Worm (Caenorhabditis elegans): Measurements from ENCODE around the gene Y42A5A.1.

The Y42A5A.1 gene

ce11 chrV:11134296-11134695 lies 46.5 kb downstream of the Y42A5A.1 start, which contains the start of gene glb-3:
Gene glb-3 (plus strand): TSS chrV:11134596.
- no peak for TF ChIP-seq lsy-27 (tag; optimal IDR thresholded peaks at IDR 0.05; ENCODE audit: borderline replicate concordance, insufficient read depth)
- no peak for TF ChIP-seq pha-4 (tag; optimal IDR thresholded peaks at IDR 0.05)
- TF ChIP-seq F22D6.2 (tag; optimal IDR thresholded peaks at IDR 0.05) = no peak
- TF ChIP-seq mxl-1 (tag; optimal IDR thresholded peaks at IDR 0.05) = no peak
- no peak for TF ChIP-seq egl-44 (GFP tag; IDR thresholded peaks at IDR 0.05)
- no peak for TF ChIP-seq egrh-3 (GFP tag; IDR thresholded peaks at IDR 0.05)
- no peak for TF ChIP-seq snpc-1.3 (tag; optimal IDR thresholded peaks at IDR 0.05; ENCODE audit: insufficient read depth)
- TF ChIP-seq nhr-179 (tag; optimal IDR thresholded peaks at IDR 0.05) = no peak
- TF ChIP-seq B0336.3 (GFP tag; IDR thresholded peaks at IDR 0.05) = no peak
- TF ChIP-seq C17E4.6 (GFP tag; IDR thresholded peaks at IDR 0.05) = no peak
- TF ChIP-seq lin-35 (GFP tag; optimal IDR thresholded peaks at IDR 0.05) = no peak

ce11 chrV:11140326-11140725 lies 52.6 kb downstream of the Y42A5A.1 start:
- TF ChIP-seq hmg-1.2 (GFP tag; IDR thresholded peaks at IDR 0.05) (peak; percentile 19; the same call in 1 of the 2 replicates), attf-6 (GFP tag; IDR thresholded peaks at IDR 0.05) (no peak), tbp1 (GFP tag; optimal IDR thresholded peaks at IDR 0.05) (no peak), nhr-80 (tag; optimal IDR thresholded peaks at IDR 0.05) (peak; percentile 44), nhr-27 (tag; optimal IDR thresholded peaks at IDR 0.05) (no peak), ama-1 (optimal IDR thresholded peaks at IDR 0.05) (no peak), ama-1 (GFP tag; optimal IDR thresholded peaks at IDR 0.05) (no peak), tlf-1 (GFP tag; optimal IDR thresholded peaks at IDR 0.05) (no peak), attf-5 (GFP tag; optimal IDR thresholded peaks at IDR 0.05) (peak; percentile 47)

ce11 chrV:11141179-11141578 lies 53.4 kb downstream of the Y42A5A.1 start, which contains the start of gene folt-1:
Gene folt-1 (plus strand): TSS chrV:11141479.
- TF ChIP-seq madf-10 (tag; optimal IDR thresholded peaks at IDR 0.05) (no peak), nhr-179 (tag; optimal IDR thresholded peaks at IDR 0.05) (no peak), attf-5 (GFP tag; optimal IDR thresholded peaks at IDR 0.05) (no peak), mcd-1 (GFP tag; IDR thresholded peaks at IDR 0.05) (no peak), sea-2 (GFP tag; IDR thresholded peaks at IDR 0.05) (no peak), let-526 (GFP tag; IDR thresholded peaks at IDR 0.05) (no peak), ztf-26 (tag; optimal IDR thresholded peaks at IDR 0.05) (no peak), lin-35 (GFP tag; optimal IDR thresholded peaks at IDR 0.05) (no peak), ceh-100 (GFP tag; IDR thresholded peaks at IDR 0.05) (no peak), egl-18 (GFP tag; IDR thresholded peaks at IDR 0.05) (no peak), lin-26 (GFP tag; IDR thresholded peaks at IDR 0.05) (no peak), ceh-40 (GFP tag; IDR thresholded peaks at IDR 0.05) (no peak), ztf-3 (GFP tag; optimal IDR thresholded peaks at IDR 0.05) (no peak), mxl-1 (tag; optimal IDR thresholded peaks at IDR 0.05) (no peak), ztf-25 (GFP tag; IDR thresholded peaks at IDR 0.05) (no peak), snpc-4 (GFP tag; optimal IDR thresholded peaks at IDR 0.05) (no peak), snpc-4 (tag; optimal IDR thresholded peaks at IDR 0.05) (no peak), ceh-79 (tag; optimal IDR thresholded peaks at IDR 0.05) (no peak), him-1 (tag; optimal IDR thresholded peaks at IDR 0.05) (no peak), F57A8.1 (GFP tag; optimal IDR thresholded peaks at IDR 0.05) (no peak)

- TF ChIP-seq fkh-3 (tag; optimal IDR thresholded peaks at IDR 0.05) (no peak), bed-1 (GFP tag; IDR thresholded peaks at IDR 0.05) (no peak)
These were observed 56.9 kb downstream of the Y42A5A.1 start, which contains the start of gene C06H2.7 for ce11 chrV:11144694-11145093. Gene C06H2.7 (minus strand): TSS chrV:11144794.

Data from whole organism, young adult.